Fruit fly (Drosophila melanogaster) whole organism, adult: ENCODE data around the gene Mpc1.

Experiments used
- CG33017 ChIP-seq: fragments of 200-800 bp; sonication (Bioruptor generic); optimal IDR thresholded peaks from 2 replicates; lab custom pipeline; 2018; ENCODE audit warnings: missing biosample characterization, mild to moderate bottlenecking, missing genetic modification characterization, moderate library complexity
- CG7045 ChIP-seq: fragments of 200-800 bp; sonication (Bioruptor generic); optimal IDR thresholded peaks from 2 replicates; lab custom pipeline; 2017; ENCODE audit warnings: missing biosample characterization, mild to moderate bottlenecking, missing genetic modification characterization
- CG7101 ChIP-seq: fragments of 200-800 bp; sonication (Bioruptor generic); optimal IDR thresholded peaks from 2 replicates; lab custom pipeline; 2018; ENCODE audit warnings: missing biosample characterization, mild to moderate bottlenecking, missing genetic modification characterization, moderate library complexity
- Crg-1 ChIP-seq: fragments of 200-800 bp; sonication (Bioruptor generic); optimal IDR thresholded peaks from 2 replicates; lab custom pipeline; 2016; ENCODE audit warnings: missing biosample characterization, missing genetic modification characterization
- Hr96 ChIP-seq: fragments of 200-800 bp; sonication (Bioruptor generic); optimal IDR thresholded peaks from 2 replicates; lab custom pipeline; 2016; ENCODE audit warnings: missing biosample characterization, missing genetic modification characterization
- kay ChIP-seq: fragments of 200-800 bp; sonication (Bioruptor generic); peaks from one replicate; lab custom pipeline; 2016; ENCODE audit warnings: missing biosample characterization, missing genetic modification characterization, borderline replicate concordance
- tj ChIP-seq: fragments of 200-800 bp; sonication (Bioruptor generic); optimal IDR thresholded peaks from 3 replicates; lab custom pipeline; 2017; ENCODE audit warnings: missing biosample characterization, mild to moderate bottlenecking, missing genetic modification characterization, moderate library complexity
- toe ChIP-seq: fragments of 200-800 bp; sonication (Bioruptor generic); optimal IDR thresholded peaks from 2 replicates; lab custom pipeline; 2016; ENCODE audit warnings: missing biosample characterization, missing genetic modification characterization

- TF ChIP-seq CG7101 (tag; lab: Kevin White, UChicago): no peak
- no peak for TF ChIP-seq tj (GFP tag; lab: Kevin White, UChicago)
- TF ChIP-seq CG7045 (GFP tag; lab: Kevin White, UChicago): peak; percentile 18
- peak; percentile 10 for TF ChIP-seq toe
- no peak for TF ChIP-seq Crg-1 (GFP tag; lab: Kevin White, UChicago)
- TF ChIP-seq kay: no peak
- peak; percentile 16 for TF ChIP-seq CG33017 (tag; lab: Kevin White, UChicago)
- TF ChIP-seq Hr96 (GFP tag; lab: Kevin White, UChicago): peak; percentile 21
Observed at dm6 chr3R:18928346-18928917, at the start of gene Mpc1.
